Fruit fly (Drosophila melanogaster) Kc167 (cell line): ENCODE data around the gene Pfdn5.

Source experiments
- Myc ChIP-seq: fragments of >200 bp; optimal IDR thresholded peaks from 2 replicates; lab custom pipeline; 2017; ENCODE audit warnings: missing external identifiers
- Sin3A ChIP-seq: fragments of >200 bp; optimal IDR thresholded peaks from 2 replicates; lab custom pipeline; 2018; ENCODE audit warnings: missing external identifiers
- h ChIP-seq: fragments of >200 bp; optimal IDR thresholded peaks from 3 replicates; lab custom pipeline; 2018; ENCODE audit warnings: missing external identifiers
- insv ChIP-seq: fragments of >200 bp; optimal IDR thresholded peaks from 3 replicates; lab custom pipeline; 2018; ENCODE audit warnings: missing external identifiers
- psq ChIP-seq: fragments of >200 bp; optimal IDR thresholded peaks from 2 replicates; lab custom pipeline; 2017; ENCODE audit warnings: missing external identifiers
- ttk ChIP-seq: sonication (Bioruptor generic); optimal IDR thresholded peaks from 2 replicates; lab custom pipeline; 2017; ENCODE audit warnings: missing external identifiers

Pfdn5 gene

DNA sequence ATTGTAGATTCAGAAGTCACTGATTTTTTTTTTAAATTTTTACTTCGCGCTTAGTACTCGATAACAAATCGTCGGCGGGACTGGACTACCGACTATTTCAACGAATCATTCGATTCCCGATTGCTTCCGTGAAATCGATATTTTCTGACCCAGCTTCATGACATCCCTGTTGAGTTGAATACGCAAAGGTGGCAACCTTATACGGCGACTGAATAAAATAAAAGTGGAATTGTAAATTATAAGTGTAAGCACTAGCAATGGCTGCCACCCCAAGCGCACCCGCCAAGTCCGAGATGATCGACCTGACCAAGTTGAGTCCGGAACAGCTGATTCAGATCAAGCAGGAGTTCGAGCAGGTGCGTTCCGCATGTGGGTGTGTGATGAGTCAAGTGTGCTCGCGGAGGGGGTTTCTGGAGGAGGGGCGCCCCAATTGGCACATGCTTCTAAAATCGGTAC is at the start of gene Pfdn5:
Gene Pfdn5, plus strand, starts transcription at position 3 of the 456 bp plus-strand sequence.
- TF ChIP-seq insv (lab: Kevin White, UChicago) (no peak), Myc (no peak), Sin3A (no peak), ttk (lab: Kevin White, UChicago) (no peak), psq (lab: Kevin White, UChicago) (no peak), h (lab: Kevin White, UChicago) (no peak)

DNA sequence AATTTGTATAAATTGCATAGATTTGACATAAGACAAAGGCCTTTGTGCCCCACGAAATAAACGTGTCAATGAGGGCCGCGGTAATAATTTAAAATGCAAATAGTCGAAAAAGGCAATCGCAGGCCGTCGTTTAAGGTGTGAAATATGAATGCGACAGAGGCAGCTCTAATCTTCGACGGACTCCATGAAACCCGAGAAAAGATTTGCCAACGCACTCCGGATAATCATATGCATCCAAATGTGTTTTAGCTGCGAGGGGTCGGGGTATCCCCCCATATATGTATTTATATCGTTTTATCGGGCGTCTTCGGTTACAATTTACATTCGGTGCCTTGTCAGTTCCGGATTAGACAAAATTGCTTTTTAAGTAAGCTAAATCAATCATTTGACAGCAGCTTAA is 48.5 kb upstream of the Pfdn5 start:
- TF ChIP-seq h (lab: Kevin White, UChicago), result no peak
- TF ChIP-seq insv (lab: Kevin White, UChicago), result no peak
- no peak for TF ChIP-seq psq (lab: Kevin White, UChicago)
- no peak for TF ChIP-seq Sin3A
- TF ChIP-seq ttk (lab: Kevin White, UChicago), result no peak
- TF ChIP-seq Myc, result no peak

DNA sequence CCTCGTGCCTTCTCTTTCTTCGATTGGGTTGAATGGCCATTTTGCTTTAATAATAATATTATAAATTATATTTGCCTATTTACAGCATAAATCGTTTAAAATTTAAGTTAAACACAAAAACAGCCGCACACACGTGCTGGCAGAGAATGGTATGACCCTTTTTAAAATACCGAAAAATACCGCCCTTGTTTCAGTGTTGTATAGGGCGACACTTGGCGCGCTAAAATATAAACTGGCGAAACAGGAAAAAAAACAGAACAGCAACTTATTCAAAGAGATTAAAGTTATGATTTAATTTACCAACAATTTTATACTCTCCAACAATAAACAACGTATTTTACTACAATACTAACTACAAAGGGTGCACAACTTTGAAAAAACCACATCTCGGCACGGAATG is 40.3 kb upstream of the Pfdn5 start, which contains the start of gene CG12499:
Gene CG12499, minus strand, starts transcription at position 95 of the 400 bp plus-strand sequence.
- TF ChIP-seq Sin3A, result no peak
- TF ChIP-seq ttk (lab: Kevin White, UChicago), result no peak
- no peak for TF ChIP-seq psq (lab: Kevin White, UChicago)
- no peak for TF ChIP-seq insv (lab: Kevin White, UChicago)
- no peak for TF ChIP-seq h (lab: Kevin White, UChicago)

DNA sequence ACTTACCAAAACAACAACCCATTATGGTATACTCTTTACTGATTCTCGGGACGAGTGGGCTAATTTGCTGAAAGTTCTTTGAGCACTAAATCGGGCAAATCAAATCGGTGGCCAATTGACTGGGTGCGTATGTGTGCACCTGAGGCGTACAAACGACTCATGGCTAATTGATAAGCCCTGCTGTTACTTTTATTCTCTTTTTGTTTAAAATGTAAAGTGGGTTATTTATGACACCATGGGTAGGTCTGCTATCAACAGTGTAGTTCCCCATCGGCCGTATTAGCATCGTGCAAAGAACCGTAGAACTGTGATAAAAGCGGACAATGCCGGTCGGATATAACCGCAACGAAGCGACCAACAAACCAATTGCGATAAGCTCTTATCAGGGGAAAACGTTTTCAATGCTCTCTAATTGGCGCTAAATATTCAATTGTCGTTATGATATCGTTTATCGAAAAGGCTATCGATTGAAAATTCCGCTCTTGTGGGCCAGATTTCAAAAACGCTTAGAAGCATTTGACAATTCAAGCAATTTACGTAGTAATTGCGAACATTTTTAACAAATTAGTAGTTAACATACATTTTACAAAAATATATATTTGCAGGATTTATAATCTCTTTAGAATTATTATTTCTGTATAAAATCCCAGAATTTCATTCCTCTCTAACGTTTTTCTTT is 39.5 kb upstream of the Pfdn5 start, which contains the start of gene CG34288:
Gene CG34288, minus strand, starts transcription at position 69 of the 679 bp plus-strand sequence.
- no peak for TF ChIP-seq psq (lab: Kevin White, UChicago)
- TF ChIP-seq h (lab: Kevin White, UChicago), result no peak
- TF ChIP-seq Sin3A, result no peak
- TF ChIP-seq Myc, result no peak
- no peak for TF ChIP-seq insv (lab: Kevin White, UChicago)
- no peak for TF ChIP-seq ttk (lab: Kevin White, UChicago)

DNA sequence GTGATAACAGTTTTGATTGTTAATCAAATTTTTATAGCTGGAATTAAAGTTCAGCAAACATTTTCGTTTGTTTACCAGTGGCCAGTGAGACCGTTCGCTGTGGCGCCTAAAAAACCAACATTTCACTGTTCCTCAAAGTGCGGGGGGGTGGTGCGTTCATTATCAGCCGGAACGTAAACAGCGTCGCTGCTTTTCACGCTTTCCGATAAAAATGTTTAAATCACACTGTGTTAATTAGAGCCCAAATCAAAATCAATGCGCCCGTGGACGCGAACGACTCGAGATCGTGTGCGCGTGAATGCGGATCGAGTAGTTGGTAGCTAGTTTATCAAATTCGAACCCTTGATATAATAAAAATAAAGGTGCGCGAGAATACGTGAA is 39.0 kb upstream of the Pfdn5 start, which contains the start of gene CG34376:
Gene CG34376, plus strand, starts transcription at position 226 of the 381 bp plus-strand sequence.
- TF ChIP-seq psq (lab: Kevin White, UChicago) (peak; percentile 39), insv (lab: Kevin White, UChicago) (no peak)

DNA sequence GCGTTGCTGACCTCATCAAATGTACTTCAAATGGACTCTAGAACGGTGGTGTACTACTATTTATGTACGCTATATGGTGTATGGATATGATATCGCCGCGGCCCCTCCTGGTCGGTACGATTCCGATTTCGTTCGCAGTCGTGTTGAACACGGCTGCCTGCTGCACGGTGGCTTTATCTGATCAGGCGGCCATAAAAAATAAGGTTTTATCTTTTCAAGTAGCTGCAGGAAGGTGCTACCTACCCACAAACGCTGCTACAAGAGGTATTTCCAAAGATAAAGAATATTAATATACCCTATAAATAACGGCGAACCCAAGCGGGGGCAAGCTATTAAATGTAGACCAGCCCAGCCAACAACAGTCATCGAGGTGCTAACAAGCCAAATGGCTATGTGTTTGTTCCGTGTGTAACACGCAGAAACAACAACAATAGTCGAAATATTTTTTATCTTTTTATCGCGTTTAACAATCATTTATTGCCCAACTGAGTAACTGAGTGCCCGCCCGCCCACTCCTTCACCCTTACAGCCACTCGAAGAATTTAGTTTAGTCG is 36.9 kb upstream of the Pfdn5 start:
- TF ChIP-seq Myc (no peak), insv (lab: Kevin White, UChicago) (no peak), h (lab: Kevin White, UChicago) (no peak), Sin3A (no peak)

DNA sequence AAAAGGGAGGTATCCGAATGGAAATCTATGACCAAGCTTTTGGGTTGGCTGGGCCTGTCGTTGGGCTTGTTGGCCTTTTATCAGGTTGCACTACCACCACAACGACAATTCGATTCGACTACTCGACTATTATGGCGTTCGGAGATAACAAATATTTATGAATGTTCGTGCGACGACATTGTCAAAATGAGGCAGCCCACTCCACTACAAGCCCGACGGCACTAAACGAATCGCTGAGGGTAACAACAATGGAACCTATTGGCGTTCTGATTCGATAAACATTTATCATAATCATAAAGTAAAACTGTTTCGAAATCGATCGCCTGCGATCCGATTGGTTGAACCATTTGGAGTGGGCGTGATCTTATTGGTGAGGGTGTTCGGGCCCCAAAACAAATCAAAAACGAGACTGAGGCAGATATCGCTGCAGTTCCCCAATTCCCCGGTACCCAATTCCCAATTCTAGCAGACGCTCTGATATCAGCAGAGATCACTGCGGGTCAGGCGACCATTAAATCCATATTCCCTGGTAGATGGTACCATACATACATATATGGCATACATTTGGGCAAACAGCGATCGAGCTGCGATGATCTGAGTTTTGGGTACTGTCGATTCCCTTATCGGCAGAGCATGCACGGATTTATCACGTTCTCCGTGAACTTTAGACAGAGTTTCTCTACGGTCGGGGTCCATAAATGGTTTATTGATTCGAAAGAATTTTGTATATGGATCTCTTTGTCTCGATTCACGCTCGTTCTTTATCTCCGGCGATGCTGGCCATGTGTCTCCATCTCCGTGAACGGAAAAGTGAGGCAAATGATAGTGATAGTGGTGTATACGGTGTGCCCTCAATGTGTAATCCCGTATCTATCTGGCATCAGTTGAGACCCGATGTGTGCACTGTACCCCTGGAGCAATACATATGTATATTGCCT is 32.2 kb upstream of the Pfdn5 start:
- TF ChIP-seq Sin3A, result no peak
- TF ChIP-seq ttk (lab: Kevin White, UChicago), result no peak
- no peak for TF ChIP-seq Myc
- no peak for TF ChIP-seq insv (lab: Kevin White, UChicago)
- no peak for TF ChIP-seq h (lab: Kevin White, UChicago)
- no peak for TF ChIP-seq psq (lab: Kevin White, UChicago)

DNA sequence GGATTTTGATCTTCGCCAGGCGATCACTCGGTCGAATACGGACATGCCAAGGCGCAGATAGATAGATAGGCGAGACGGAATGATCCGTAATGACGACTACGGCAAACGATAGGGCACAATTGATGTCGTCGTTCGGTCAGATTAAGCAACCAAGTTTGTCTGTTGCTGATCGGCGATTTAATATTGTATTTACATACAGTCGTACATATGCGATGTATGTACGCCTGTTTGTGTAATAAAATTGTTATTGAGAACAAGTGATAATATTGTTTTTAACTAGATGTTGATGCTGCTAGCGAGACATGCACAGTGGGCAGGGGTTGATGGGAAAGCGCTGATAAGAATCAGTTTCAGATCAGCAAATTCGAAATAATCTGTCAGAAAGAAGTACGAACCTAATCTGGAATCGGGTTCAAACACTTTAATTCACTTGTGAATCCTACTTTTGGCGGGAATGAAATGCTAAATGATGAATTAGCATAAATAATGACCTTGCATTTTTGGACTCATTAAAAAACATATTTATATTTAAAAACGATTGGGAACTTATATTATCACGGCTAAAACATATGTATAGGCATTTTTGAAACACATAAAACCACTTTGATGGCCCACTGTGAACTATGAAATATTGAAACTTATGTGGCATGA is 31.4 kb upstream of the Pfdn5 start:
- TF ChIP-seq Sin3A, result no peak
- no peak for TF ChIP-seq insv (lab: Kevin White, UChicago)
- TF ChIP-seq ttk (lab: Kevin White, UChicago), result no peak
- no peak for TF ChIP-seq psq (lab: Kevin White, UChicago)
- no peak for TF ChIP-seq Myc
- TF ChIP-seq h (lab: Kevin White, UChicago), result no peak

DNA sequence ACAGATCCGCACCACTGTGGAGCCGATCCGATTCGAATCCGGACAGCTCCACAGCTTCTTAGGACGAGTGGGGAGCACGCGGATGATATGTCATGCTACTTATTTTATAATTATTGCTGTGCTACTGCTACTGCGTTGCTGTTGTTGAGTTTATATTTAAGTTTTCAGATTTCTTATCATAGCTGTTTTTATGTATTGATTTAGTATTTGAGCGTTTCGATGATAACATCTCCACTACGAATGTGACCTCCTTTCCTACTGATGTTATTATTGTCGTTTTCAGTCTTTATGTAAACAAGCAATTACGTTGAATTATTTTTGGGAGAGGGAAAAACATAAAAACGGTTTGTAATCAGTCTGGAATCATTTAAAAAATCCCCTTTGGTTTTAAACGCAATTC is 30.8 kb upstream of the Pfdn5 start:
- TF ChIP-seq h (lab: Kevin White, UChicago), result no peak
- no peak for TF ChIP-seq Sin3A
- TF ChIP-seq psq (lab: Kevin White, UChicago), result no peak
- TF ChIP-seq ttk (lab: Kevin White, UChicago), result no peak
- TF ChIP-seq Myc, result no peak
- no peak for TF ChIP-seq insv (lab: Kevin White, UChicago)

DNA sequence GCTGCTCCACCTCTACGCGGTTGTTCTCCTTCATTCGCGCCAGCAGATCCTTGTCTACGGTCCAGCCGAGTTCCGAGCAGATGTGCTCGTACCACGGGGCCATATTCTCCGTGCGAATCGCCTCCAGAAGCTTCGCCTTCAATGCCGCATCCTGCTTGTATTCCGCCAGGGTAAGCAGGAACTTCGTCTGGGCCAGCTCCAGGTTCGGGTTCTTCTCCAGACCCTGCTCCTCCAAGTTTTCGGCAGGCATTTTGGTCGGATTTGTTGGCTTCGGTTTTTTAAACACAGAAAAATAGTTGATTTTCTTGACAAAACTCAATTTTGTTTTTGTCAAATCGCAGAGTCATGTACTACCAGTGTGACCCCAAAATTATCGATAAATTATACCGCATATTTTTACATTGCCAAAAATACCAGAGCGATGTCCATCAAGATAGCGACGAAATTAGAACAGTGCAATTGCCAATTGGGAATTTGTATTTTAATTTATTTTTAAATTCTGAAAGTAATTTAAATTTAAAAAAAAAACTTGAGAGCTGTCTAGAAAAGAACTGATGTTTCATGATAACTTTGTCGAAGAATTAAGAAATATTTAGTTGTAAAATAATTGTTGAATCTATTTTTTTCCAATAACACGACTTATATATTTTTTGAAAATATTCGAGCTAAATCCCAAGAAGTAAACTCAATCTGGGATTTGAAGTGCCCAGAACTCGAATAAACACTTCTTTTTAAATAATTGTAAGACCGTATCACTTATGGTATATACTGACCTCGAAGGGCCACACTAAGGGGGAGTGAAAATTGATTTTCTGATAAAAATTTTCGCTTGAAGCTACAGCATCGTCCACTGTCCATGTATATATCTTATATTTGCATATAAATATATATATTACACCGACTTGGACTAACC is 24.9 kb upstream of the Pfdn5 start, which contains the start of the genes Rpn7 and AP-2mu:
Gene Rpn7, minus strand, starts transcription at position 382 of the 913 bp plus-strand sequence.
Gene AP-2mu, plus strand, starts transcription at position 783 of the 913 bp plus-strand sequence.
- no peak for TF ChIP-seq ttk (lab: Kevin White, UChicago)
